Worm (Caenorhabditis elegans): ENCODE data around the gene kin-21.

ce11 chrIV:9854952-9855351, 22.3 kb downstream of the kin-21 start:
- TF ChIP-seq nhr-237 (tag; optimal IDR thresholded peaks at IDR 0.05) (no peak), elt-3 (tag; optimal IDR thresholded peaks at IDR 0.05) (no peak)
